Worm (Caenorhabditis elegans) whole organism, midembryonic: ENCODE data around the gene F14D7.8.

ENCODE experiments used
- flt-1 ChIP-seq: fragments of 200-800 bp; sonication (Bioruptor generic); IDR thresholded peaks from 2 replicates; pipeline ENCODE4 v1.3.6; 2022; ENCODE audit warnings: missing genetic modification characterization, missing compliant biosample characterization
- med-1 ChIP-seq: sonication (generic microtip); optimal IDR thresholded peaks from 2 replicates; lab custom pipeline; 2017; ENCODE audit warnings: missing genetic modification characterization, mild to moderate bottlenecking, missing compliant biosample characterization, antibody characterized with exemption, missing genetic modification reagents; ENCODE audit not compliant: insufficient read depth
- tab-1 ChIP-seq: fragments of 200-800 bp; sonication (Bioruptor generic); IDR thresholded peaks from 2 replicates; pipeline ENCODE4 v1.3.6; 2022; ENCODE audit warnings: missing genetic modification characterization, missing compliant biosample characterization

DNA sequence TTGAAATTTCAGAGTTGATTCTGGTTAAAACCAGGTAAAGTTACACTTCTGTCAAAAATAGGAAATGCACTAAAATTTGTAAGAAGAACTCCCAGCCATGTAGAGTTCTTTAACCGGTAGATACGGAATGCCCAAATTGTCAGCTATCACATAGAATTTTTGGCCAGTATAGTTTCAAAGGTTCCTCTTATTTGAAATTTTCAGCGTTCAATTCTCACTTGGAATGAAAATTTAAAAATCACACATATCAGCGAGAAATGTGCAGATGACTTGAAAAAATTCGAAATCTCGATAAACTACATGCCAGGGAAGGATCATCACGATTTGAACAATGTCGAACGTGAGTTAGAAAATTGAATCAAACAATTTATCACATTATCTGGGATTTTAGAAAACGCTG lies 16.1 kb downstream of the F14D7.8 start, which contains the start of gene F14D7.3:
- TF ChIP-seq tab-1 (GFP tag; lab: Robert Waterston, UW) (no peak), flt-1 (GFP tag; lab: Robert Waterston, UW) (no peak), med-1 (no peak)
